Worm (Caenorhabditis elegans) whole organism, late embryonic: ENCODE data around the gene osm-11.

Experiments used
- C38D4.7 ChIP-seq: fragments of 200-800 bp; sonication (Bioruptor generic); optimal IDR thresholded peaks from 2 replicates; lab custom pipeline; 2018; ENCODE audit warnings: mild to moderate bottlenecking, missing genetic modification characterization, moderate library complexity, missing compliant biosample characterization
- K09A11.1 ChIP-seq: sonication (generic microtip); optimal IDR thresholded peaks from 2 replicates; lab custom pipeline; 2017; ENCODE audit warnings: antibody characterized with exemption, mild to moderate bottlenecking, missing genetic modification characterization, missing compliant biosample characterization; ENCODE audit not compliant: insufficient read depth
- T23F11.4 ChIP-seq: fragments of 200-800 bp; sonication (Bioruptor generic); optimal IDR thresholded peaks from 2 replicates; lab custom pipeline; 2018; ENCODE audit warnings: mild to moderate bottlenecking, missing genetic modification characterization, missing compliant biosample characterization
- ahr-1 ChIP-seq: sonication (generic microtip); optimal IDR thresholded peaks from 2 replicates; lab custom pipeline; 2016; ENCODE audit warnings: missing genetic modification characterization, missing compliant biosample characterization
- ama-1 ChIP-seq: fragments of 150-350 bp; optimal IDR thresholded peaks from 2 replicates; lab custom pipeline; 2014
- ceh-14 ChIP-seq: sonication (generic microtip); optimal IDR thresholded peaks from 2 replicates; lab custom pipeline; 2016; ENCODE audit warnings: missing genotype, missing genetic modification characterization, missing compliant biosample characterization
- ceh-22 ChIP-seq: sonication (generic microtip); optimal IDR thresholded peaks from 2 replicates; lab custom pipeline; 2017; ENCODE audit warnings: missing biosample characterization, missing genetic modification characterization
- ceh-24 ChIP-seq: sonication (generic microtip); optimal IDR thresholded peaks from 2 replicates; lab custom pipeline; 2016; ENCODE audit warnings: mild to moderate bottlenecking, missing genetic modification characterization, missing compliant biosample characterization
- ceh-30 ChIP-seq: fragments of 150-350 bp; optimal IDR thresholded peaks from 2 replicates; lab custom pipeline; 2014; ENCODE audit warnings: missing biosample characterization, missing genetic modification characterization
- ceh-31 ChIP-seq: sonication (generic microtip); optimal IDR thresholded peaks from 2 replicates; lab custom pipeline; 2016; ENCODE audit warnings: missing genetic modification characterization, missing compliant biosample characterization
- ceh-45 ChIP-seq: fragments of 200-800 bp; sonication (Bioruptor generic); IDR thresholded peaks from 2 replicates; pipeline ENCODE4 v1.3.6; 2022; ENCODE audit warnings: missing genetic modification reagents, missing genetic modification characterization, missing compliant biosample characterization
- ceh-6 ChIP-seq: fragments of 200-800 bp; sonication (Bioruptor generic); optimal IDR thresholded peaks from 2 replicates; lab custom pipeline; 2018; ENCODE audit warnings: mild to moderate bottlenecking, missing genetic modification characterization, missing compliant biosample characterization
- ceh-9 ChIP-seq: sonication (generic microtip); optimal IDR thresholded peaks from 2 replicates; lab custom pipeline; 2016; ENCODE audit warnings: mild to moderate bottlenecking, missing genetic modification characterization, inconsistent platforms, missing compliant biosample characterization
- che-1 ChIP-seq: sonication (generic microtip); optimal IDR thresholded peaks from 2 replicates; lab custom pipeline; 2016; ENCODE audit warnings: mild to moderate bottlenecking, missing genetic modification characterization, missing compliant biosample characterization
- dve-1 ChIP-seq: sonication (generic microtip); optimal IDR thresholded peaks from 2 replicates; lab custom pipeline; 2017; ENCODE audit warnings: antibody characterized with exemption, mild to moderate bottlenecking, missing genetic modification characterization, missing compliant biosample characterization
- elt-2 ChIP-seq: sonication (generic microtip); optimal IDR thresholded peaks from 2 replicates; lab custom pipeline; 2016; ENCODE audit warnings: missing genetic modification reagents, missing genetic modification characterization, missing compliant biosample characterization
- ets-4 ChIP-seq: sonication (generic microtip); optimal IDR thresholded peaks from 2 replicates; lab custom pipeline; 2016; ENCODE audit warnings: missing genetic modification characterization, missing compliant biosample characterization
- fax-1 ChIP-seq: sonication (generic microtip); optimal IDR thresholded peaks from 2 replicates; lab custom pipeline; 2016; ENCODE audit warnings: missing genotype, missing genetic modification characterization, missing compliant biosample characterization
- fkh-10 ChIP-seq: fragments of 150-350 bp; optimal IDR thresholded peaks from 2 replicates; lab custom pipeline; 2014; ENCODE audit warnings: missing biosample characterization, missing genetic modification reagents, missing genetic modification characterization
- fkh-6 ChIP-seq: sonication (generic microtip); optimal IDR thresholded peaks from 2 replicates; lab custom pipeline; 2016; ENCODE audit warnings: missing genetic modification characterization, missing compliant biosample characterization
- hlh-6 ChIP-seq: sonication (generic microtip); optimal IDR thresholded peaks from 2 replicates; lab custom pipeline; 2016; ENCODE audit warnings: missing genotype, missing genetic modification characterization, missing compliant biosample characterization
- lim-6 ChIP-seq: sonication (generic microtip); optimal IDR thresholded peaks from 2 replicates; lab custom pipeline; 2016; ENCODE audit warnings: missing genetic modification characterization, missing compliant biosample characterization
- lin-11 ChIP-seq: fragments of 200-800 bp; sonication (Bioruptor generic); optimal IDR thresholded peaks from 2 replicates; lab custom pipeline; 2018; ENCODE audit warnings: mild to moderate bottlenecking, missing genetic modification characterization, missing compliant biosample characterization
- odd-2 ChIP-seq: sonication (generic microtip); optimal IDR thresholded peaks from 2 replicates; lab custom pipeline; 2017; ENCODE audit warnings: antibody characterized with exemption, mild to moderate bottlenecking, missing genetic modification characterization, missing compliant biosample characterization
- pat-9 ChIP-seq: fragments of 200-800 bp; sonication (Bioruptor generic); optimal IDR thresholded peaks from 2 replicates; lab custom pipeline; 2018; ENCODE audit warnings: mild to moderate bottlenecking, missing genetic modification characterization, moderate library complexity, missing compliant biosample characterization
- pha-4 ChIP-seq: fragments of 150-350 bp; optimal IDR thresholded peaks from 2 replicates; lab custom pipeline; 2018; ENCODE audit warnings: missing biosample characterization, missing genetic modification reagents, missing genetic modification characterization
- pqm-1 ChIP-seq: sonication (generic microtip); optimal IDR thresholded peaks from 2 replicates; lab custom pipeline; 2016; ENCODE audit warnings: missing genetic modification characterization, missing compliant biosample characterization
- pros-1 ChIP-seq: fragments of 150-350 bp; optimal IDR thresholded peaks from 2 replicates; lab custom pipeline; 2014; ENCODE audit warnings: missing biosample characterization, missing genetic modification reagents, missing genetic modification characterization
- sox-4 ChIP-seq: sonication (generic microtip); optimal IDR thresholded peaks from 2 replicates; lab custom pipeline; 2017; ENCODE audit warnings: mild to moderate bottlenecking, missing genetic modification characterization, inconsistent platforms, missing compliant biosample characterization
- tbx-7 ChIP-seq: sonication (generic microtip); optimal IDR thresholded peaks from 2 replicates; lab custom pipeline; 2016; ENCODE audit warnings: missing genotype, missing genetic modification characterization, missing compliant biosample characterization
- ttx-3 ChIP-seq: sonication (generic microtip); optimal IDR thresholded peaks from 2 replicates; lab custom pipeline; 2016; ENCODE audit warnings: missing genetic modification reagents, missing genetic modification characterization, missing compliant biosample characterization
- unc-3 ChIP-seq, 2 experiments: fragments of 200-800 bp in 1 of 2; sonication (Bioruptor generic) in 1 of 2; sonication (generic microtip) in 1 of 2; conservative IDR thresholded peaks in 1 of 2; optimal IDR thresholded peaks in 1 of 2; 2 replicates each; pipeline versions ENCODE4 v1.3.6 to Lab custom; 2016 to 2022; ENCODE audit warnings: missing compliant biosample characterization in 2 of 2, missing genetic modification characterization in 2 of 2, missing genetic modification reagents in 1 of 2
- unc-55 ChIP-seq: sonication (generic microtip); optimal IDR thresholded peaks from 2 replicates; lab custom pipeline; 2017; ENCODE audit warnings: missing biosample characterization, missing genetic modification reagents, missing genetic modification characterization
- unc-86 ChIP-seq: sonication (generic microtip); optimal IDR thresholded peaks from 2 replicates; lab custom pipeline; 2016; ENCODE audit warnings: missing genetic modification characterization, missing compliant biosample characterization
- zip-5 ChIP-seq: sonication (generic microtip); optimal IDR thresholded peaks from 2 replicates; lab custom pipeline; 2016; ENCODE audit warnings: missing genetic modification characterization, missing compliant biosample characterization
- ztf-16 ChIP-seq: sonication (generic microtip); optimal IDR thresholded peaks from 2 replicates; lab custom pipeline; 2017; ENCODE audit warnings: missing genetic modification characterization, missing compliant biosample characterization

Gene osm-11

DNA sequence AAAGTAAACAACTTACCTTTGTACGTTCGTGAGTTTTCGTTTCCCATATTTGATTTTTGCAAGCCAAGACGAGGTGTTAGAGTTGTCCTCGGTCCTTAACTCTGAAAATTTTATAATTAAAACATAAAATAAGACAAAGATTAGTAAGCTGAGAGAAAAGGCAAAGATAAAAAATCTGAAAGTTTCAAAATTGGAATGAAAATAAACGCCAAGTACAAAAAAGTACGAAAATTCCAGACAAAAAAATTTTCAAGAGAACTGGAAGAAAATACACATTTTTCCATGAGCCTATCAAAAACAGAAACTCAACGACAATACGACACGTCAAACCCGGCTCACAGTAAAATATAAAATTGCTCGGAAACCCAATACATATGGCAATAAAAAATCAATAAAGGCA, 29.9 kb downstream of the osm-11 start, which contains the start of gene F10D7.5:
Gene F10D7.5 (minus strand): TSS at position 101 of the 400 bp plus-strand sequence.
- TF ChIP-seq ahr-1 (tag; lab: Kevin White, UChicago) (no peak), K09A11.1 (tag; lab: Kevin White, UChicago) (no peak), ceh-6 (GFP tag; lab: Kevin White, UChicago) (no peak), pat-9 (no peak), ceh-22 (no peak), sox-4 (no peak)

DNA sequence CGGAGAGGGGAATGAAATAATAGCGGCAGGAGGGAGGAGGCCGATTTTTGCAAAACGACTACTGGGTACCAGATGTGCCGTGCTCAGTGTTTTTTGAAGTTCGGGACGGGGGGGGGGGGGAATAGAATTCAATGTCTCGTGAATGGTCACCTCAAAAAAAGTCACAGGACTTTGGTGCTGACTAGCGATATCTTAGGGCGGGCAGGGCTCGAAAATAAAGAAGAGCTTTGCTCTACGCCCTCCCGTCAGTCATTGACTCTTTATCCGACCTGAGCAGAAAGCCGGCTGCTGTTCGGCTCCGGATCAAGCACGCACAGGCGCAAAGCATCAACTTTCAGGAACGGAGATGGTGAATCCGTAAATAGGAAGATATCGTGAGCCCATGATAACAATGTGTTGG, 30.9 kb downstream of the osm-11 start:
- no peak for TF ChIP-seq ceh-24 (tag; lab: Kevin White, UChicago)
- no peak for TF ChIP-seq sox-4
- TF ChIP-seq fkh-10 (GFP tag; lab: Kevin White, UChicago), result no peak
- TF ChIP-seq ceh-45 (GFP tag; lab: Robert Waterston, UW), result no peak
- TF ChIP-seq ttx-3 (tag; lab: Kevin White, UChicago), result no peak
- TF ChIP-seq ztf-16 (tag; lab: Kevin White, UChicago), result no peak
- no peak for TF ChIP-seq C38D4.7 (GFP tag; lab: Kevin White, UChicago)
- TF ChIP-seq lin-11 (tag; lab: Kevin White, UChicago), result no peak
- no peak for TF ChIP-seq lim-6 (tag; lab: Kevin White, UChicago)
- no peak for TF ChIP-seq pqm-1
- no peak for TF ChIP-seq zip-5 (tag; lab: Kevin White, UChicago)

DNA sequence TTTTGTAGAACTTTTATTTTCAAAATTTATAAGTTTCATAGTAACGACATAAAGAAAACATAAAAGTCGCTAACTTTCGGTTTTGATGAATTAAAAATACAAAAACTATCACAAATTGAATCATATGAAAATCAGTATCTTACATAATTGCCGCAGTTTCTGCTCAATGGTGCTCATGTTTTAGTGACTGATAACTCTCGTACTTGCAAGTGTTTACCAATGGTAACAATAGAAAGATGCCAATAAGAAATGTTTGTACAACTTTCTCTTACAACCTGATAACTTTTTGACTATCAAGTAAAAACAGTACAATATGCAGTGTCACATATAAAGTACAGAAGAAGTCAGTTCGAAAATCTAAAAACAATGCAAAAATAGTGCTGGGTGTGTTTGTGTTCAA, 35.3 kb downstream of the osm-11 start:
- TF ChIP-seq tbx-7 (tag; lab: Kevin White, UChicago), result no peak
- no peak for TF ChIP-seq fkh-6 (tag; lab: Kevin White, UChicago)
- no peak for TF ChIP-seq ceh-14
- TF ChIP-seq unc-55, result no peak
- no peak for TF ChIP-seq ceh-31
- no peak for TF ChIP-seq lim-6 (tag; lab: Kevin White, UChicago)

DNA sequence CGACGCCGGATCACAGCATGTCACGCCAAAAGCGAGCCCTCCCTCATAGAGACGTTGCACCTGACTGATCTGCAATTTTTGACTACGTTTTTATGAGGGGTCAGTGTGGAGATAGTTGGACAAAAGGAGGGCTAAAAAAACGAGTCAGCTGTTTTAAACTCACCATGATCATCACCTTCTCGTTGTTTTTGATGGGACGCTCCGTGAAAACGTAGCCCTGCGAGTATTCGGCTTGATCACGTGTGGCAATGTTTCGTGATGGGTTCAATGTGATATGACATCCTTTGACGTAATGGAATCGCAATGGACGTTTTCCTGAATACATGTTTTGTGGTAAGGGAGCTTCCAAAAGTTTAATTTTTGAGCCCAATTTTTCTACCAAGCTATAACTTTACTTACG, 36.3 kb downstream of the osm-11 start:
- no peak for TF ChIP-seq odd-2 (tag; lab: Kevin White, UChicago)
- no peak for TF ChIP-seq tbx-7 (tag; lab: Kevin White, UChicago)
- TF ChIP-seq T23F11.4 (GFP tag; lab: Kevin White, UChicago), result no peak
- TF ChIP-seq pros-1 (tag; lab: Kevin White, UChicago), result no peak
- TF ChIP-seq che-1 (tag; lab: Kevin White, UChicago), result no peak
- no peak for TF ChIP-seq zip-5 (tag; lab: Kevin White, UChicago)
- no peak for TF ChIP-seq unc-86 (tag; lab: Kevin White, UChicago)
- no peak for TF ChIP-seq ahr-1 (tag; lab: Kevin White, UChicago)
- TF ChIP-seq ama-1, result no peak
- no peak for TF ChIP-seq fax-1 (tag; lab: Kevin White, UChicago)
- TF ChIP-seq hlh-6, result no peak
- TF ChIP-seq ceh-30 (tag; lab: Kevin White, UChicago), result no peak
- no peak for TF ChIP-seq elt-2 (tag; lab: Kevin White, UChicago)
- no peak for TF ChIP-seq ets-4 (tag; lab: Kevin White, UChicago)
- TF ChIP-seq pha-4 (tag; lab: Kevin White, UChicago), result no peak
- TF ChIP-seq ceh-9 (tag; lab: Kevin White, UChicago), result no peak
- TF ChIP-seq unc-3 (GFP tag; conservative IDR thresholded peaks at IDR 0.05; lab: Robert Waterston, UW), result no peak
- no peak for TF ChIP-seq unc-3 (tag; optimal IDR thresholded peaks at IDR 0.05; lab: Kevin White, UChicago)
- TF ChIP-seq dve-1 (tag; lab: Kevin White, UChicago), result no peak
